Fruit fly (Drosophila melanogaster) whole organism, embryonic: Measurements from ENCODE around the gene dUTPase.
A peak's percentile ranks its signal among the peaks of the same experiment; 100 is the strongest.

Experiments used
- CG10321 ChIP-seq: fragments of 200-800 bp; sonication (Bioruptor generic); IDR thresholded peaks from 2 replicates; pipeline ENCODE4 v1.3.6; 2022; ENCODE audit warnings: missing biosample characterization, missing genetic modification characterization
- CG10979 ChIP-seq: fragments of 200-800 bp; sonication (Bioruptor generic); optimal IDR thresholded peaks from 2 replicates; lab custom pipeline; 2018; ENCODE audit warnings: missing biosample characterization, mild to moderate bottlenecking, missing genetic modification characterization, moderate library complexity
- CG12219 ChIP-seq: fragments of 200-800 bp; sonication (Bioruptor generic); optimal IDR thresholded peaks from 3 replicates; lab custom pipeline; 2018; ENCODE audit warnings: missing biosample characterization, mild to moderate bottlenecking, missing genetic modification characterization
- CG12769 ChIP-seq: fragments of 200-800 bp; sonication (Bioruptor generic); optimal IDR thresholded peaks from 2 replicates; lab custom pipeline; 2019; ENCODE audit warnings: missing biosample characterization, mild to moderate bottlenecking, missing genetic modification characterization, moderate library complexity
- CG1602 ChIP-seq: fragments of 200-800 bp; sonication (Bioruptor generic); optimal IDR thresholded peaks from 3 replicates; lab custom pipeline; 2016; ENCODE audit warnings: missing biosample characterization, missing genetic modification characterization
- CG1647 ChIP-seq: fragments of 200-800 bp; sonication (Bioruptor generic); optimal IDR thresholded peaks from 3 replicates; lab custom pipeline; 2016; ENCODE audit warnings: missing biosample characterization, missing genetic modification characterization
- CG2712 ChIP-seq: fragments of 200-800 bp; optimal IDR thresholded peaks from 3 replicates; lab custom pipeline; 2019; ENCODE audit warnings: missing biosample characterization, mild to moderate bottlenecking, missing genetic modification characterization, moderate library complexity
- CG3163 ChIP-seq: fragments of 200-800 bp; sonication (Bioruptor generic); optimal IDR thresholded peaks from 3 replicates; lab custom pipeline; 2016; ENCODE audit warnings: missing biosample characterization, missing genetic modification characterization
- CG4360 ChIP-seq: fragments of 200-800 bp; sonication (Bioruptor generic); IDR thresholded peaks from 2 replicates; pipeline ENCODE4 v1.3.6; 2022; ENCODE audit warnings: missing biosample characterization, missing genetic modification characterization
- CG4820 ChIP-seq: fragments of 200-800 bp; sonication (Bioruptor generic); optimal IDR thresholded peaks from 3 replicates; lab custom pipeline; 2016; ENCODE audit warnings: missing biosample characterization, missing genetic modification characterization
- CG5245 ChIP-seq: fragments of 200-800 bp; sonication (Bioruptor generic); optimal IDR thresholded peaks from 3 replicates; lab custom pipeline; 2016; ENCODE audit warnings: missing biosample characterization, missing genetic modification characterization
- CG6791 ChIP-seq: fragments of 200-800 bp; sonication (Bioruptor generic); IDR thresholded peaks from 3 replicates; pipeline ENCODE4 v1.3.6; 2022; ENCODE audit warnings: missing biosample characterization, missing genetic modification characterization; ENCODE audit not compliant: partially characterized antibody
- CG7357 ChIP-seq: fragments of 200-800 bp; sonication (Bioruptor generic); IDR thresholded peaks from 3 replicates; pipeline ENCODE4 v1.3.6; 2022; ENCODE audit warnings: missing biosample characterization, missing genetic modification characterization
- CG8478 ChIP-seq: fragments of >200 bp; optimal IDR thresholded peaks from 2 replicates; lab custom pipeline; 2018
- CG9876 ChIP-seq: fragments of 200-800 bp; sonication (Bioruptor generic); optimal IDR thresholded peaks from 2 replicates; lab custom pipeline; 2016; ENCODE audit warnings: missing biosample characterization, missing genetic modification characterization
- Ets65A ChIP-seq: fragments of 200-800 bp; sonication (Bioruptor generic); peaks from one replicate; lab custom pipeline; 2016; ENCODE audit warnings: missing biosample characterization, missing genetic modification characterization
- Ets97D ChIP-seq: fragments of 200-800 bp; sonication (Bioruptor generic); optimal IDR thresholded peaks from 3 replicates; lab custom pipeline; 2016; ENCODE audit warnings: missing biosample characterization, missing genetic modification characterization
- Gsc ChIP-seq: fragments of 200-800 bp; sonication (Bioruptor generic); IDR thresholded peaks from 2 replicates; pipeline ENCODE4 v1.3.6; 2022; ENCODE audit warnings: missing biosample characterization, missing genetic modification characterization
- HLHmδ ChIP-seq: fragments of 200-800 bp; sonication (Bioruptor generic); optimal IDR thresholded peaks from 2 replicates; lab custom pipeline; 2018; ENCODE audit warnings: missing biosample characterization, mild to moderate bottlenecking, missing genetic modification characterization, moderate library complexity
- Hr3 ChIP-seq: fragments of 200-800 bp; sonication (Bioruptor generic); optimal IDR thresholded peaks from 3 replicates; lab custom pipeline; 2016; ENCODE audit warnings: missing biosample characterization, missing genetic modification characterization
- Hr78 ChIP-seq, 2 experiments: fragments of 200-800 bp in 1 of 2; fragments of >200 bp in 1 of 2; sonication (Bioruptor generic) in 1 of 2; optimal IDR thresholded peaks; 2 replicates each; lab custom pipeline; 2017 to 2019; ENCODE audit warnings: missing biosample characterization in 2 of 2, missing genetic modification characterization in 2 of 2, mild to moderate bottlenecking in 1 of 2, moderate library complexity in 1 of 2
- Lim3 ChIP-seq: fragments of 200-800 bp; sonication (Bioruptor generic); IDR thresholded peaks from 2 replicates; pipeline ENCODE4 v1.3.6; 2022; ENCODE audit warnings: missing biosample characterization, missing genetic modification characterization
- Mrtf ChIP-seq: fragments of 200-800 bp; sonication (Bioruptor generic); IDR thresholded peaks from 3 replicates; pipeline ENCODE4 v1.3.6; 2022; ENCODE audit warnings: missing biosample characterization, missing genetic modification characterization
- NC2β ChIP-seq: fragments of 200-800 bp; sonication (Bioruptor generic); optimal IDR thresholded peaks from 2 replicates; lab custom pipeline; 2016; ENCODE audit warnings: missing biosample characterization, missing genetic modification characterization
- ara ChIP-seq: fragments of 200-800 bp; sonication (Bioruptor generic); IDR thresholded peaks from 2 replicates; pipeline ENCODE4 v1.3.6; 2022; ENCODE audit warnings: missing biosample characterization, missing genetic modification characterization
- bbx ChIP-seq: fragments of 200-800 bp; sonication (Bioruptor generic); IDR thresholded peaks from 2 replicates; pipeline ENCODE4 v1.3.6; 2022; ENCODE audit warnings: missing biosample characterization, missing genetic modification characterization; ENCODE audit not compliant: partially characterized antibody
- btn ChIP-seq: fragments of 200-800 bp; sonication (Bioruptor generic); optimal IDR thresholded peaks from 2 replicates; lab custom pipeline; 2016; ENCODE audit warnings: missing biosample characterization, missing genetic modification characterization
- cad ChIP-seq: fragments of >200 bp; optimal IDR thresholded peaks from 2 replicates; lab custom pipeline; 2017; ENCODE audit warnings: missing biosample characterization, missing genetic modification characterization
- ci ChIP-seq: fragments of 200-800 bp; sonication (Bioruptor generic); IDR thresholded peaks from 3 replicates; pipeline ENCODE4 v1.3.6; 2022; ENCODE audit warnings: missing biosample characterization, missing genetic modification characterization
- crol ChIP-seq: fragments of 200-800 bp; sonication (Bioruptor generic); IDR thresholded peaks from 2 replicates; pipeline ENCODE4 v1.3.6; 2022; ENCODE audit warnings: missing biosample characterization, missing genetic modification characterization
- cwo ChIP-seq: fragments of 200-800 bp; sonication (Bioruptor generic); optimal IDR thresholded peaks from 3 replicates; lab custom pipeline; 2017; ENCODE audit warnings: missing biosample characterization, missing genetic modification characterization, mild to moderate bottlenecking, moderate library complexity, missing genetic modification reagents
- ems ChIP-seq: fragments of 200-800 bp; sonication (Bioruptor generic); optimal IDR thresholded peaks from 3 replicates; lab custom pipeline; 2016; ENCODE audit warnings: missing biosample characterization, missing genetic modification characterization
- en ChIP-seq: fragments of 200-800 bp; sonication (Bioruptor generic); optimal IDR thresholded peaks from 2 replicates; lab custom pipeline; 2016; ENCODE audit warnings: missing biosample characterization, missing genetic modification characterization
- eve ChIP-seq, 2 experiments: fragments of >200 bp; optimal IDR thresholded peaks; 2 replicates each; lab custom pipeline; 2017; ENCODE audit warnings: missing biosample characterization in 2 of 2, missing genetic modification characterization in 2 of 2
- fd3F ChIP-seq: fragments of 200-800 bp; sonication (Bioruptor generic); optimal IDR thresholded peaks from 2 replicates; lab custom pipeline; 2018; ENCODE audit warnings: missing biosample characterization, mild to moderate bottlenecking, missing genetic modification characterization, moderate library complexity
- fd64A ChIP-seq: fragments of 200-800 bp; sonication (Bioruptor generic); optimal IDR thresholded peaks from 3 replicates; lab custom pipeline; 2018; ENCODE audit warnings: missing biosample characterization, mild to moderate bottlenecking, missing genetic modification characterization
- fd96Cb ChIP-seq: fragments of 200-800 bp; sonication (Bioruptor generic); optimal IDR thresholded peaks from 2 replicates; lab custom pipeline; 2018; ENCODE audit warnings: missing biosample characterization, mild to moderate bottlenecking, missing genetic modification characterization, moderate library complexity
- h ChIP-seq: fragments of >200 bp; optimal IDR thresholded peaks from 2 replicates; lab custom pipeline; 2017
- hb ChIP-seq: fragments of 200-800 bp; sonication (Bioruptor generic); IDR thresholded peaks from 3 replicates; pipeline ENCODE4 v1.3.6; 2022; ENCODE audit warnings: missing biosample characterization, missing genetic modification characterization; ENCODE audit not compliant: partially characterized antibody
- hbn ChIP-seq: fragments of 200-800 bp; sonication (Bioruptor generic); IDR thresholded peaks from 2 replicates; pipeline ENCODE4 v1.3.6; 2022; ENCODE audit warnings: missing biosample characterization, missing genetic modification characterization; ENCODE audit not compliant: partially characterized antibody
- kah ChIP-seq: fragments of 200-800 bp; sonication (Bioruptor generic); optimal IDR thresholded peaks from 2 replicates; lab custom pipeline; 2018; ENCODE audit warnings: missing biosample characterization, mild to moderate bottlenecking, missing genetic modification characterization
- kni ChIP-seq: fragments of 200-800 bp; sonication (Bioruptor generic); optimal IDR thresholded peaks from 3 replicates; lab custom pipeline; 2017; ENCODE audit warnings: mild to moderate bottlenecking, missing biosample characterization, missing genetic modification reagents, missing genetic modification characterization
- maf-S ChIP-seq: fragments of 200-800 bp; sonication (Bioruptor generic); optimal IDR thresholded peaks from 2 replicates; lab custom pipeline; 2016; ENCODE audit warnings: missing biosample characterization, missing genetic modification characterization
- mam ChIP-seq: fragments of 200-800 bp; sonication (Bioruptor generic); optimal IDR thresholded peaks from 3 replicates; lab custom pipeline; 2016; ENCODE audit warnings: missing biosample characterization, missing genetic modification characterization
- sd ChIP-seq: fragments of 200-800 bp; sonication (Bioruptor generic); optimal IDR thresholded peaks from 3 replicates; lab custom pipeline; 2018; ENCODE audit warnings: missing biosample characterization, mild to moderate bottlenecking, missing genetic modification characterization, moderate library complexity
- ssp ChIP-seq: fragments of 200-800 bp; sonication (Bioruptor generic); IDR thresholded peaks from 2 replicates; pipeline ENCODE4 v1.3.6; 2022; ENCODE audit warnings: missing biosample characterization, missing genetic modification characterization
- tap ChIP-seq: fragments of 200-800 bp; optimal IDR thresholded peaks from 3 replicates; lab custom pipeline; 2019; ENCODE audit warnings: missing biosample characterization, mild to moderate bottlenecking, missing genetic modification characterization, moderate library complexity
- trem ChIP-seq: fragments of 200-800 bp; optimal IDR thresholded peaks from 3 replicates; lab custom pipeline; 2019; ENCODE audit warnings: missing biosample characterization, mild to moderate bottlenecking, missing genetic modification characterization, moderate library complexity
- ttk ChIP-seq: fragments of 200-800 bp; sonication (Bioruptor generic); IDR thresholded peaks from 2 replicates; pipeline ENCODE4 v2.1.2; 2022; ENCODE audit warnings: missing biosample characterization, missing genetic modification characterization
- tup ChIP-seq: fragments of 200-800 bp; sonication (Bioruptor generic); optimal IDR thresholded peaks from 2 replicates; lab custom pipeline; 2016; ENCODE audit warnings: missing biosample characterization, mild to moderate bottlenecking, missing genetic modification characterization, moderate library complexity
- vvl ChIP-seq: fragments of 200-800 bp; sonication (Bioruptor generic); IDR thresholded peaks from 2 replicates; pipeline ENCODE4 v1.3.6; 2022; ENCODE audit warnings: missing biosample characterization, missing genetic modification characterization

The dUTPase gene

DNA sequence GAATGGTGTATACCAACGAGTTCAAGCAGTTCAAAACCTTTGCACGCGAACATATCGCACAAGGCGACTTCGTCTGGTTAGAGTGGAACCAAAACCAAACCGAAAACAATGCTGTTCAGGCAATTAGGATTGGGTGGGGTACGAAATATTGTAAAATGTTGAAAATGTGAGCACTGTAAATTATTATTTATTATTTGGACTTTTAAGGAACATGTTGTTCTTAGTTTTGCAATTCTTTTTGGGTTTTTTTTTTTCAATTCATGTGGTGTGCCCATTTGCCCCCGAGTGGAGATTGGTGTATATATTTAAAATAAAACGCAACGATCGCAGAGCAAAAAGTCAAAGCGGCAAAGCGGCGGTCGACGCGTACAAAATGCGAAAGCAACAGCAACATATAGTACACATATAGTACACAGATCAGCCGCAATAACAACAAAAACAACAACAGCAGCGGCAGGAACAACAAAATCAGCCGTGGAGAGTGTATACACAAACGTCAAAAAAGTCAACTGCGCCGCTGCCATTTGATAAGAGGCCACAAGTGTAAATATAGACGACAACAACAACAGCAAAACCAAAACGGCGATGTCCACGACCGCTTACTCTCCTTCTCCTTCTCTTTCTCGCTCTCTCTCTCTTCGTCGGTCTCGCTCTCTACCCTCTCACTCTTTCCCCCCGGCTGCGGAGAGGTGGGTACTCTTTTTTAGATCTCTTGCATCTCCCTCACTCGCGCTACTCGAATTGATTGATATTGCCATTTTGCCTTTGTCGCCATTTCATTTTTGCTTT is 33.8 kb downstream of the dUTPase start (continued):
- TF ChIP-seq en (no peak), CG7357 (GFP tag; lab: Robert Waterston, UW) (no peak), tup (no peak)

dm6 chr2L:11045467-11045914 is 34.4 kb downstream of the dUTPase start:
- TF ChIP-seq hbn = no peak
- TF ChIP-seq Hr78 (GFP tag; optimal IDR thresholded peaks at IDR 0.05; lab: Kevin White, UChicago) = peak in 1 of 2 experiments; percentile 96
- no peak for TF ChIP-seq ci (GFP tag; lab: Robert Waterston, UW)
- TF ChIP-seq HLHmδ (GFP tag; lab: Kevin White, UChicago) = peak; percentile 6
- TF ChIP-seq trem (tag; lab: Kevin White, UChicago) = no peak
- peak; percentile 79 for TF ChIP-seq crol (GFP tag; lab: Robert Waterston, UW)
- TF ChIP-seq Gsc (GFP tag; lab: Robert Waterston, UW) = no peak
- no peak for TF ChIP-seq CG8478
- no peak for TF ChIP-seq NC2β
- TF ChIP-seq CG9876 (GFP tag; lab: Kevin White, UChicago) = no peak
- peak; percentile 35 for TF ChIP-seq CG3163 (GFP tag; lab: Kevin White, UChicago)
- TF ChIP-seq CG10321 (GFP tag; lab: Robert Waterston, UW) = no peak
- TF ChIP-seq fd3F (GFP tag; lab: Kevin White, UChicago) = no peak
- no peak for TF ChIP-seq CG10979
- no peak for TF ChIP-seq CG2712 (tag; lab: Kevin White, UChicago)
- TF ChIP-seq kni = peak; percentile 26
- TF ChIP-seq CG6791 (GFP tag; lab: Robert Waterston, UW) = no peak
- TF ChIP-seq sd (tag; lab: Kevin White, UChicago) = peak; percentile 38
- TF ChIP-seq fd96Cb (tag; lab: Kevin White, UChicago) = no peak
- no peak for TF ChIP-seq bbx (GFP tag; lab: Robert Waterston, UW)
- TF ChIP-seq cwo = no peak
- no peak for TF ChIP-seq tap (tag; lab: Kevin White, UChicago)
- no peak for TF ChIP-seq CG1647
- no peak for TF ChIP-seq fd64A (GFP tag; lab: Kevin White, UChicago)
- peak; percentile 11 for TF ChIP-seq CG12769 (tag; lab: Kevin White, UChicago)
- no peak for TF ChIP-seq CG1602
- TF ChIP-seq hb (GFP tag; lab: Robert Waterston, UW) = no peak

DNA sequence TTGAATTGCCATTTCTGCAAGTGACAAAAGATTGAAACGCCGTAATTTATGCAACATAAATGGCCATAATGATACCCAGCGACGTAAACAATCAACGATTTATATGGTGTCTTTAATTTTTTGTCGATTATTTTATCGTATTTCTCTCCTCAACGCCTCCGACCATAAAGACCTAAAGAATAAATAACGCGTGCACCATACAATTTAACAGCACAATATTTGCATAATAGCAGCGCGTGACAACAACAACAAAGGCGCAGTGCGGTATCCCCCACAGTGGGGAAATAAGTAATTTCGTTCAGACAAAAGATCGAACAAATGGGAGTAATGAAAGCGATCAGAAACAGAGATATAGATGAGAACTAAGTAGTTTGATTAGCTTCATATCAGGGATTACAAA is 34.9 kb downstream of the dUTPase start:
- no peak for TF ChIP-seq ttk (GFP tag; lab: Robert Waterston, UW)
- no peak for TF ChIP-seq cad (GFP tag; lab: Kevin White, UChicago)
- TF ChIP-seq Ets65A = no peak
- no peak for TF ChIP-seq Ets97D (GFP tag; lab: Kevin White, UChicago)
- TF ChIP-seq CG4820 (GFP tag; lab: Kevin White, UChicago) = no peak
- TF ChIP-seq btn (GFP tag; lab: Kevin White, UChicago) = no peak
- no peak for TF ChIP-seq kah
- peak; percentile 37; the same call in 1 of the 2 replicates for TF ChIP-seq CG4360 (GFP tag; lab: Robert Waterston, UW)
- TF ChIP-seq mam = no peak
- no peak for TF ChIP-seq ems
- TF ChIP-seq h (lab: Kevin White, UChicago) = no peak
- no peak for TF ChIP-seq ssp
- TF ChIP-seq Mrtf (GFP tag; lab: Robert Waterston, UW) = no peak
- TF ChIP-seq vvl (GFP tag; lab: Robert Waterston, UW) = 0 out of 2 replicates have a peak, but pooled peaks have one; percentile 7
- no peak for TF ChIP-seq ara
- no peak for TF ChIP-seq CG12219
- TF ChIP-seq eve (GFP tag; optimal IDR thresholded peaks at IDR 0.05; lab: Kevin White, UChicago) = peak in 1 of 2 experiments; percentile 1
- TF ChIP-seq Hr3 (GFP tag; lab: Kevin White, UChicago) = no peak
- no peak for TF ChIP-seq Lim3 (GFP tag; lab: Robert Waterston, UW)
- no peak for TF ChIP-seq maf-S (GFP tag; lab: Kevin White, UChicago)
- TF ChIP-seq CG5245 = no peak
